Worm (Caenorhabditis elegans): ENCODE results near the gene srlf-19.

Gene srlf-19

ce11 chrV:539040-539510 is 33.8 kb downstream of the srlf-19 start, which contains the start of gene nhr-155:
Gene nhr-155, plus strand, starts transcription at chrV:539460.
- no peak for TF ChIP-seq unc-62 (GFP tag; optimal IDR thresholded peaks at IDR 0.05)

- no peak for TF ChIP-seq unc-62 (GFP tag; optimal IDR thresholded peaks at IDR 0.05)
Measured at ce11 chrV:541470-541869, 36.2 kb downstream of the srlf-19 start.

ce11 chrV:543169-543568 is 37.9 kb downstream of the srlf-19 start, which contains the start of gene C14C6.3:
Gene C14C6.3, plus strand, starts transcription at chrV:543469.
- no peak for TF ChIP-seq unc-62 (GFP tag; optimal IDR thresholded peaks at IDR 0.05)

ce11 chrV:547980-548379 is 42.7 kb downstream of the srlf-19 start, which contains the start of gene C14C6.6:
Gene C14C6.6, minus strand, starts transcription at chrV:548080.
- TF ChIP-seq unc-62 (GFP tag; optimal IDR thresholded peaks at IDR 0.05): no peak

- no peak for TF ChIP-seq unc-62 (GFP tag; optimal IDR thresholded peaks at IDR 0.05)
Measured at ce11 chrV:552406-552805, 47.1 kb downstream of the srlf-19 start.

- no peak for TF ChIP-seq unc-62 (GFP tag; optimal IDR thresholded peaks at IDR 0.05)
Measured at ce11 chrV:553067-553466, 47.8 kb downstream of the srlf-19 start, which contains the start of gene C14C6.8. Gene C14C6.8, minus strand, starts transcription at chrV:553167.

Measured in whole organism, dauer.